Fruit fly (Drosophila melanogaster) whole organism, embryonic: Measurements from ENCODE around the gene TfIIS.

Experiments
- CG17186 ChIP-seq: fragments of 200-800 bp; sonication (Bioruptor generic); optimal IDR thresholded peaks from 3 replicates; lab custom pipeline; 2017; ENCODE audit warnings: missing biosample characterization, missing genetic modification reagents, missing genetic modification characterization
- ttk ChIP-seq: fragments of 200-800 bp; sonication (Bioruptor generic); IDR thresholded peaks from 2 replicates; pipeline ENCODE4 v2.1.2; 2022; ENCODE audit warnings: missing biosample characterization, missing genetic modification characterization

dm6 chr2L:15058118-15058402 lies 2.5 kb downstream of the TfIIS start, which contains the start of gene CG33679:
- TF ChIP-seq ttk (GFP tag; lab: Robert Waterston, UW) (no peak), CG17186 (GFP tag; lab: Kevin White, UChicago) (no peak)
